Worm (Caenorhabditis elegans): ENCODE results near the gene F21F8.5.

The F21F8.5 gene

DNA sequence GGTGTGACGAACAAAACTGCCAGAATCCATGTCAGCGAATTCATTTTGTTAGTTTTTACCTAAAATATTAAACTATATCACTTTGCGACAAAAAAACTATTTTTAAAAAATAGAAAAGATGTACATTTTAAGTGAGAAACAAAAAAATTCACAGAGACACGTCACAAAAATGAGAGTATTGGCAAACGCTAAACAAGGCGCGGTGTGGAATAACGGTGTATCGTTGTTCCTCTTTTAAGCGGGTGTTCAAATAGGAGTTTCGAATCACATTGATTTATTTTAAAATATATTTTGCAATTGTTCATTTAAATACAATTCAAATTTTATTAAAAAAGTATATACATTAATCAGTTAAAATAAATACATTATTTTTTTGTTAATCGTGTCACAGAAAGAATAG, 36.4 kb upstream of the F21F8.5 start, which contains the start of gene sel-9:
TSS of gene sel-9 (minus strand) at position 59 of the 400 bp plus-strand sequence.
- no peak for TF ChIP-seq nhr-11 (tag; optimal IDR thresholded peaks at IDR 0.05)
- TF ChIP-seq unc-39 (tag; optimal IDR thresholded peaks at IDR 0.05): no peak
- TF ChIP-seq elt-1 (tag; optimal IDR thresholded peaks at IDR 0.05): no peak
- TF ChIP-seq nhr-6 (tag; optimal IDR thresholded peaks at IDR 0.05): no peak
- no peak for TF ChIP-seq dmd-4 (tag; optimal IDR thresholded peaks at IDR 0.05)
- TF ChIP-seq blmp-1 (tag; optimal IDR thresholded peaks at IDR 0.05; ENCODE audit: insufficient read depth): peak; percentile 6
- TF ChIP-seq sma-9 (GFP tag; optimal IDR thresholded peaks at IDR 0.05): peak; percentile 50
- no peak for TF ChIP-seq sma-9 (tag; optimal IDR thresholded peaks at IDR 0.05)
- TF ChIP-seq lin-11 (tag; optimal IDR thresholded peaks at IDR 0.05): no peak
- TF ChIP-seq snpc-4 (tag; optimal IDR thresholded peaks at IDR 0.05): peak; percentile 3
- peak; percentile 79 for TF ChIP-seq unc-55 (GFP tag; optimal IDR thresholded peaks at IDR 0.05)
- no peak for TF ChIP-seq zag-1 (tag; optimal IDR thresholded peaks at IDR 0.05)
- TF ChIP-seq fos-1 (tag; optimal IDR thresholded peaks at IDR 0.05): peak; percentile 17
- no peak for TF ChIP-seq lin-39 (tag; optimal IDR thresholded peaks at IDR 0.05)
- peak; percentile 10 for TF ChIP-seq F13H6.1 (tag; optimal IDR thresholded peaks at IDR 0.05)
- TF ChIP-seq mdl-1 (tag; optimal IDR thresholded peaks at IDR 0.05): no peak
- TF ChIP-seq nhr-23 (tag; optimal IDR thresholded peaks at IDR 0.05): no peak
- no peak for TF ChIP-seq aly-2 (tag; optimal IDR thresholded peaks at IDR 0.05)
- peak; percentile 24 for TF ChIP-seq sma-3 (GFP tag; optimal IDR thresholded peaks at IDR 0.05)
- TF ChIP-seq alr-1 (tag; optimal IDR thresholded peaks at IDR 0.05): no peak
- TF ChIP-seq C34F6.9 (tag; optimal IDR thresholded peaks at IDR 0.05): peak; percentile 57
- no peak for TF ChIP-seq R02D3.7 (tag; optimal IDR thresholded peaks at IDR 0.05)
- no peak for TF ChIP-seq nhr-12 (tag; optimal IDR thresholded peaks at IDR 0.05)
- TF ChIP-seq nhr-10 (tag; optimal IDR thresholded peaks at IDR 0.05): no peak
- TF ChIP-seq gmeb-1 (tag; optimal IDR thresholded peaks at IDR 0.05): peak; percentile 90
- peak; percentile 85 for TF ChIP-seq crh-2 (tag; optimal IDR thresholded peaks at IDR 0.05)
- TF ChIP-seq ztf-4 (tag; optimal IDR thresholded peaks at IDR 0.05): no peak
- TF ChIP-seq lsy-2 (tag; optimal IDR thresholded peaks at IDR 0.05): peak in 1 of 2 experiments; percentile 73
- peak; percentile 45 for TF ChIP-seq nhr-129 (tag; optimal IDR thresholded peaks at IDR 0.05)
- no peak for TF ChIP-seq Y55F3AM.14 (GFP tag; optimal IDR thresholded peaks at IDR 0.05)
- TF ChIP-seq ama-1 (optimal IDR thresholded peaks at IDR 0.05): peak; percentile 3
- peak; percentile 19 for TF ChIP-seq lin-13 (GFP tag; optimal IDR thresholded peaks at IDR 0.05)
- no peak for TF ChIP-seq nhr-21 (tag; optimal IDR thresholded peaks at IDR 0.05)

DNA sequence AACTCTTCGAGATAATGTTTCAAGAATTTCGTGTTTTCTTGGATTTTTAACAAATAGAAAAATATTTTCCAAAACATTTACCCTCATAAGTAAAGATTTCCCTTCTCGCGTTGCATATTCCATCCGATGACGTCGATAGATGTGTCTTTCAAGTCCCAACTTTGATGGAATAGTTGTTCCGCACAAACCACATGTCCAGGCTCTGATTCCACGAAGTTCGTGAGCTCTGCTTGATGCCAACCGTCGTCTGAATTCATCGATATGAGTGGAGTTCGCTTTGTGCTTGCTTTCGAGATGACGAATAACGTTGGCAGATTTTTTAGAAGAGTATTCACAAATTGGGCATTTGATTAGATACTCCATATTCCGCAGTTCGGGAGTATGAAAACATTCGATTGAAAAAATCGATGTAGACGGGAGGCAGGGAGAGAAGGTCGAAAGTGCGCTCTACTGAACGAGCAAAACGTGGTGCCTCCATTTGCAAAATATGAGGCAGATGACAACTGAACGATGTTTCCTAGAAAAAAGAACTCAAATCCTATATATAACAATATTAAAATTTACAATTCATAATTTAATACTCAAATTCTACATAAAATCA, 34.9 kb upstream of the F21F8.5 start, which contains the start of gene W02D7.6:
TSS of gene W02D7.6 (minus strand) at position 573 of the 601 bp plus-strand sequence.
- TF ChIP-seq sma-9 (GFP tag; optimal IDR thresholded peaks at IDR 0.05): peak; percentile 23
- no peak for TF ChIP-seq sma-9 (tag; optimal IDR thresholded peaks at IDR 0.05)
- no peak for TF ChIP-seq alr-1 (tag; optimal IDR thresholded peaks at IDR 0.05)
- TF ChIP-seq elt-3 (tag; optimal IDR thresholded peaks at IDR 0.05): no peak
- no peak for TF ChIP-seq F13H6.1 (tag; optimal IDR thresholded peaks at IDR 0.05)
- peak; percentile 46 for TF ChIP-seq C34F6.9 (tag; optimal IDR thresholded peaks at IDR 0.05)
- TF ChIP-seq sem-4 (tag; optimal IDR thresholded peaks at IDR 0.05): peak; percentile 13
- no peak for TF ChIP-seq unc-55 (GFP tag; optimal IDR thresholded peaks at IDR 0.05)
- TF ChIP-seq blmp-1 (tag; optimal IDR thresholded peaks at IDR 0.05; ENCODE audit: insufficient read depth): no peak
- no peak for TF ChIP-seq unc-62 (GFP tag; optimal IDR thresholded peaks at IDR 0.05)
- TF ChIP-seq lsy-2 (tag; optimal IDR thresholded peaks at IDR 0.05): peak in 1 of 2 experiments; percentile 19
- TF ChIP-seq egl-27 (tag; optimal IDR thresholded peaks at IDR 0.05): no peak
- no peak for TF ChIP-seq fos-1 (tag; optimal IDR thresholded peaks at IDR 0.05)
- TF ChIP-seq snpc-4 (tag; optimal IDR thresholded peaks at IDR 0.05): no peak
- TF ChIP-seq zag-1 (tag; optimal IDR thresholded peaks at IDR 0.05): no peak
- no peak for TF ChIP-seq elt-1 (tag; optimal IDR thresholded peaks at IDR 0.05)
- no peak for TF ChIP-seq nhr-237 (tag; optimal IDR thresholded peaks at IDR 0.05)
- TF ChIP-seq mbf-1 (tag; optimal IDR thresholded peaks at IDR 0.05): no peak
- no peak for TF ChIP-seq ztf-4 (tag; optimal IDR thresholded peaks at IDR 0.05)
- TF ChIP-seq peb-1 (tag; optimal IDR thresholded peaks at IDR 0.05): no peak
- TF ChIP-seq lin-13 (GFP tag; optimal IDR thresholded peaks at IDR 0.05): no peak
- TF ChIP-seq crh-2 (tag; optimal IDR thresholded peaks at IDR 0.05): peak; percentile 62
- peak; percentile 48 for TF ChIP-seq nhr-129 (tag; optimal IDR thresholded peaks at IDR 0.05)
